Worm (Caenorhabditis elegans) whole organism, L4/young adult: Measurements from ENCODE around the gene T13G4.1.

Source experiments
- W03F9.2 ChIP-seq: fragments of 150-350 bp; optimal IDR thresholded peaks from 2 replicates; lab custom pipeline; 2014; ENCODE audit warnings: missing biosample characterization, missing genetic modification characterization
- dao-5 ChIP-seq: sonication (generic microtip); optimal IDR thresholded peaks from 2 replicates; lab custom pipeline; 2016; ENCODE audit warnings: missing genotype, missing genetic modification characterization, moderate library complexity, missing compliant biosample characterization
- him-1 ChIP-seq: sonication (generic microtip); optimal IDR thresholded peaks from 2 replicates; lab custom pipeline; 2016; ENCODE audit warnings: missing genotype, missing genetic modification reagents, missing genetic modification characterization, missing compliant biosample characterization

DNA sequence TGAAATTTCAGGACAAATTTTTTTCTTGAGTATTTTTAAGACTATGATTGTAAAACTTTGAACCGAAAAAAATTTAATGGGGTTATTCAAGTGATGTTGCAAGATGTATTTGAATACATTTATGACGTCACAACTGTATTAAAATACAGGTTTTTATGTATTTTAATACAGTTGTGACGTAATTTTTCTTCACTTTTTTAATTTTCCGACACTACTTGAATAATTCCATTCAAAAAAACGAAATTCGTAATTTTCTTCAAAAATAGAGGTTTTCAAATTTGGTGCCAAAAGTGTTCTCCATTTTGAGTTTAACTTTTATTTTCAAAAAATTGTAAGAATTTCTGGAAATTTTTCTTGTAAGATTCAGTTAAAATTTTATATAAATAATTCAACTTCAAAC, 49.8 kb downstream of the T13G4.1 start:
- TF ChIP-seq him-1 (tag; lab: Kevin White, UChicago): no peak
- TF ChIP-seq W03F9.2 (tag; lab: Kevin White, UChicago): no peak
- TF ChIP-seq dao-5 (tag; lab: Kevin White, UChicago): no peak
